Worm (Caenorhabditis elegans): ENCODE measurements around the gene F13B12.7.

Gene F13B12.7

DNA sequence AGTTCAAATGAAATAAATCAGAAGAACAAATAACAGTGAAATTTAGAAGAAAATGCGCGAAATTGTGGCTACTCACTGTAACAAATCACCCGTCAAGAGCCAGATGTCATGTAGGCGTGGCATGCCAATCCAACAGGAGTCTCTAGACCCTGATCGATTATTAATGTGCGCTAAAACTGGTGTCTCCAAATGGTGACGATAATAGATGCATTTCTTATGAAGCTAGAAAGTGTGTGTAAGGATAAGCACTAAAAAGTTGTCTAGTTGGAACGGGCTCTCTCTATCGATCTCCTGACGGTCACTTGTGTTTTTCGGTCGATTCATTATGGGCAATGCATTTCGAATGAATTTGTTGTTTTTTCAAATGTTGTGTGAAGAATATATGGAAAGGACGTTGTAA is 18.2 kb downstream of the F13B12.7 start, which contains the start of gene mec-3:
mec-3 (minus strand) TSS at position 101 of the 400 bp plus-strand sequence.
- TF ChIP-seq ZK337.2 (GFP tag; IDR thresholded peaks at IDR 0.05) (no peak), dpl-1 (GFP tag; optimal IDR thresholded peaks at IDR 0.05) (no peak), zag-1 (tag; optimal IDR thresholded peaks at IDR 0.05) (no peak), egl-27 (tag; optimal IDR thresholded peaks at IDR 0.05) (no peak), dve-1 (tag; optimal IDR thresholded peaks at IDR 0.05; ENCODE audit: insufficient read depth) (no peak), dmd-6 (GFP tag; IDR thresholded peaks at IDR 0.05) (no peak), ces-1 (GFP tag; optimal IDR thresholded peaks at IDR 0.05) (no peak), saeg-2 (GFP tag; IDR thresholded peaks at IDR 0.05) (no peak), lim-7 (GFP tag; IDR thresholded peaks at IDR 0.05) (no peak), nhr-76 (tag; optimal IDR thresholded peaks at IDR 0.05) (no peak), jun-1 (tag; optimal IDR thresholded peaks at IDR 0.05) (no peak), ceh-28 (tag; optimal IDR thresholded peaks at IDR 0.05) (no peak), arid-1 (GFP tag; conservative IDR thresholded peaks at IDR 0.05) (no peak), unc-39 (tag; optimal IDR thresholded peaks at IDR 0.05) (no peak), skn-1 (tag; optimal IDR thresholded peaks at IDR 0.05) (no peak)

DNA sequence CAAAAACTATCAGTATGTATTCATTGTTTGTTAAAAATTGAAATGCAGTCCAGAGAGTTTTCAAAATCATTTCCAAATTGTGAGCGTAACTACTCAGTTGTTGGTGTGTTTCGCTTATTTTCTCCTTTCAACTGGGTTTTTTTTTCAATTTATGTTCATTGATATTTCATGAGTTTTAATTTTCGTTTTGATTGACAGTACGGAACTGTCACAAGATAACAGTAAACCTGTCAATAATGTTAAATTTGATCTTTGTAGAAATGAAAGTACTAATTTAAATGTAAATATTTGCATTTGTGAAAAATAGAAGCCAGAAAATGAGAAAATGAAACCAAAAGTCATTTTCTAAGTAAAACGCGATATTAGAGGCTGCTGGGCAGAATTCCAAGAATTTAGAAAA is 19.0 kb downstream of the F13B12.7 start:
- TF ChIP-seq dve-1 (tag; optimal IDR thresholded peaks at IDR 0.05; ENCODE audit: insufficient read depth) (no peak), nhr-28 (tag; optimal IDR thresholded peaks at IDR 0.05) (peak; percentile 3), T20F7.1 (GFP tag; optimal IDR thresholded peaks at IDR 0.05) (no peak), zag-1 (tag; optimal IDR thresholded peaks at IDR 0.05) (no peak), Y105C5A.15 (GFP tag; IDR thresholded peaks at IDR 0.05) (no peak), snpc-4 (tag; optimal IDR thresholded peaks at IDR 0.05) (no peak), nhr-42 (GFP tag; IDR thresholded peaks at IDR 0.05) (no peak), ztf-7 (tag; optimal IDR thresholded peaks at IDR 0.05) (no peak), F37D6.2 (tag; optimal IDR thresholded peaks at IDR 0.05) (no peak), lin-13 (GFP tag; optimal IDR thresholded peaks at IDR 0.05) (no peak), aha-1 (tag) (peak; percentile 44), zfp-2 (tag; optimal IDR thresholded peaks at IDR 0.05) (no peak), dmd-6 (GFP tag; IDR thresholded peaks at IDR 0.05) (peak; percentile 82), daf-16 (GFP tag; optimal IDR thresholded peaks at IDR 0.05) (no peak), daf-16 (tag; optimal IDR thresholded peaks at IDR 0.05) (peak; percentile 69)

DNA sequence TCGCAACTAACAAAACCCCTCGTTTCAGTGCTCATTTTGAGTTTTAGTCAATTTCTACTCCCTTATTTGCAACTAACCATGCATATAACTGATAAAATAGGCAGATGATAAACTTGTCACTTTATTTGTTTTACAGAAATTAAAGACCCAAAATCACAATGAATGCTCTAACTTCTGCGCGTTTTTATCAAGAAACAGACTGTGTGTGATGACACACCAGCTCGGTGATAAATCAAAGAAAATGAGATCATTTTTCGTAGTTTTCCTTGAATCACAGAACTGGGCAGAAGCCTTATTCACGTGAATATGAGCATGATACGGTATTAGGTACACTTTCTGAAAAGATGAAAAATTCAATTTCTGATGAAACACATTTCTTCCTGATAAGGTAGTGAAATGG is 19.5 kb downstream of the F13B12.7 start:
- 0 out of 2 replicates have a peak, but pooled peaks have one; percentile 14 for TF ChIP-seq T26A8.4 (GFP tag; IDR thresholded peaks at IDR 0.05)
- no peak for TF ChIP-seq Y5F2A.4 (GFP tag; optimal IDR thresholded peaks at IDR 0.05)
- TF ChIP-seq ceh-44 (GFP tag; IDR thresholded peaks at IDR 0.05): no peak
- no peak for TF ChIP-seq dmd-8 (GFP tag; IDR thresholded peaks at IDR 0.05)
- peak in 1 of 2 experiments; percentile 81 for TF ChIP-seq unc-62 (GFP tag; optimal IDR thresholded peaks at IDR 0.05 in 1 of 2)
- TF ChIP-seq unc-62 (tag; optimal IDR thresholded peaks at IDR 0.05): no peak
- peak; percentile 83 for TF ChIP-seq dve-1 (tag; optimal IDR thresholded peaks at IDR 0.05; ENCODE audit: insufficient read depth)
- no peak; the same call in 1 of the 2 replicates for TF ChIP-seq pha-4 (GFP tag; IDR thresholded peaks at IDR 0.05)
- no peak for TF ChIP-seq pha-4 (tag; optimal IDR thresholded peaks at IDR 0.05)
- TF ChIP-seq pqm-1 (tag; optimal IDR thresholded peaks at IDR 0.05): peak; percentile 84
- TF ChIP-seq saeg-2 (GFP tag; IDR thresholded peaks at IDR 0.05): peak; percentile 77; the same call in 1 of the 2 replicates
- TF ChIP-seq dmd-6 (GFP tag; IDR thresholded peaks at IDR 0.05): peak; percentile 98
- TF ChIP-seq F44E2.7 (GFP tag; IDR thresholded peaks at IDR 0.05): no peak
- peak; percentile 84 for TF ChIP-seq lin-1 (GFP tag; IDR thresholded peaks at IDR 0.05)
- TF ChIP-seq nhr-237 (tag; optimal IDR thresholded peaks at IDR 0.05): no peak
- TF ChIP-seq hlh-11 (tag; optimal IDR thresholded peaks at IDR 0.05): peak; percentile 91
- no peak for TF ChIP-seq nhr-77 (tag; optimal IDR thresholded peaks at IDR 0.05)
- TF ChIP-seq tra-1 (GFP tag; IDR thresholded peaks at IDR 0.05): peak; percentile 87
- TF ChIP-seq lin-39 (tag; optimal IDR thresholded peaks at IDR 0.05): no peak
- TF ChIP-seq hlh-30 (tag; optimal IDR thresholded peaks at IDR 0.05; ENCODE audit: insufficient read depth): peak; percentile 55
- TF ChIP-seq php-3 (GFP tag; IDR thresholded peaks at IDR 0.05): peak; percentile 96
- TF ChIP-seq nhr-42 (GFP tag; IDR thresholded peaks at IDR 0.05): 0 out of 2 replicates have a peak, but pooled peaks have one; percentile 29
- peak; percentile 80 for TF ChIP-seq nhr-48 (tag; optimal IDR thresholded peaks at IDR 0.05)
- no peak for TF ChIP-seq unc-130 (GFP tag; optimal IDR thresholded peaks at IDR 0.05)
- TF ChIP-seq unc-39 (tag; optimal IDR thresholded peaks at IDR 0.05): no peak
- no peak for TF ChIP-seq madf-9 (GFP tag; conservative IDR thresholded peaks at IDR 0.05)
- TF ChIP-seq ces-1 (GFP tag; optimal IDR thresholded peaks at IDR 0.05): no peak
- no peak for TF ChIP-seq aha-1 (tag)
- TF ChIP-seq nhr-76 (tag; optimal IDR thresholded peaks at IDR 0.05): no peak
- peak; percentile 76 for TF ChIP-seq ceh-20 (GFP tag; IDR thresholded peaks at IDR 0.05)
- peak; percentile 77 for TF ChIP-seq nhr-28 (tag; optimal IDR thresholded peaks at IDR 0.05)
- TF ChIP-seq ztf-7 (tag; optimal IDR thresholded peaks at IDR 0.05): no peak

Measured in whole organism, L4 larva.